Worm (Caenorhabditis elegans) whole organism, late embryonic: ENCODE measurements around the gene T21D12.12.

Experiments used
- ama-1 ChIP-seq: fragments of 150-350 bp; optimal IDR thresholded peaks from 2 replicates; lab custom pipeline; 2014
- ceh-14 ChIP-seq: sonication (generic microtip); optimal IDR thresholded peaks from 2 replicates; lab custom pipeline; 2016; ENCODE audit warnings: missing genotype, missing genetic modification characterization, missing compliant biosample characterization
- fkh-10 ChIP-seq: fragments of 150-350 bp; optimal IDR thresholded peaks from 2 replicates; lab custom pipeline; 2014; ENCODE audit warnings: missing biosample characterization, missing genetic modification reagents, missing genetic modification characterization
- gmeb-2 ChIP-seq: sonication (generic microtip); optimal IDR thresholded peaks from 2 replicates; lab custom pipeline; 2016; ENCODE audit warnings: missing genetic modification characterization, inconsistent platforms, missing compliant biosample characterization
- hlh-30 ChIP-seq: sonication (generic microtip); optimal IDR thresholded peaks from 2 replicates; lab custom pipeline; 2017; ENCODE audit warnings: antibody characterized with exemption, missing genetic modification characterization, missing compliant biosample characterization; ENCODE audit not compliant: insufficient read depth
- nhr-11 ChIP-seq: fragments of 150-350 bp; optimal IDR thresholded peaks from 2 replicates; lab custom pipeline; 2014; ENCODE audit warnings: missing biosample characterization, missing genetic modification characterization
- pat-9 ChIP-seq: fragments of 200-800 bp; sonication (Bioruptor generic); optimal IDR thresholded peaks from 2 replicates; lab custom pipeline; 2018; ENCODE audit warnings: mild to moderate bottlenecking, missing genetic modification characterization, moderate library complexity, missing compliant biosample characterization
- pha-4 ChIP-seq: fragments of 150-350 bp; optimal IDR thresholded peaks from 2 replicates; lab custom pipeline; 2018; ENCODE audit warnings: missing biosample characterization, missing genetic modification reagents, missing genetic modification characterization
- pqm-1 ChIP-seq: sonication (generic microtip); optimal IDR thresholded peaks from 2 replicates; lab custom pipeline; 2016; ENCODE audit warnings: missing genetic modification characterization, missing compliant biosample characterization
- sox-4 ChIP-seq: sonication (generic microtip); optimal IDR thresholded peaks from 2 replicates; lab custom pipeline; 2017; ENCODE audit warnings: mild to moderate bottlenecking, missing genetic modification characterization, inconsistent platforms, missing compliant biosample characterization
- unc-42 ChIP-seq: sonication (generic microtip); optimal IDR thresholded peaks from 2 replicates; lab custom pipeline; 2016; ENCODE audit warnings: missing genotype, missing genetic modification characterization, missing compliant biosample characterization

- no peak for TF ChIP-seq ceh-14 (tag; lab: Kevin White, UChicago)
- no peak for TF ChIP-seq fkh-10 (GFP tag; lab: Kevin White, UChicago)
- no peak for TF ChIP-seq unc-42 (tag; lab: Kevin White, UChicago)
- no peak for TF ChIP-seq ama-1
- no peak for TF ChIP-seq pha-4 (tag; lab: Kevin White, UChicago)
- TF ChIP-seq pat-9 (tag; lab: Kevin White, UChicago): no peak
- no peak for TF ChIP-seq sox-4
- TF ChIP-seq pqm-1 (tag; lab: Kevin White, UChicago): no peak
- TF ChIP-seq gmeb-2 (tag; lab: Kevin White, UChicago): no peak
- TF ChIP-seq nhr-11 (tag; lab: Kevin White, UChicago): no peak
- TF ChIP-seq hlh-30: no peak
These were observed 25.1 kb downstream of the T21D12.12 start, which contains the start of gene T21D12.7 for ce11 chrIV:291356-291755.
